Fruit fly (Drosophila melanogaster) Kc167 (cell line): ENCODE measurements around the gene CG18749.

Experiments used
- Myc ChIP-seq: fragments of >200 bp; optimal IDR thresholded peaks from 2 replicates; lab custom pipeline; 2017; ENCODE audit warnings: missing external identifiers
- h ChIP-seq: fragments of >200 bp; optimal IDR thresholded peaks from 3 replicates; lab custom pipeline; 2018; ENCODE audit warnings: missing external identifiers
- insv ChIP-seq: fragments of >200 bp; optimal IDR thresholded peaks from 3 replicates; lab custom pipeline; 2018; ENCODE audit warnings: missing external identifiers

DNA sequence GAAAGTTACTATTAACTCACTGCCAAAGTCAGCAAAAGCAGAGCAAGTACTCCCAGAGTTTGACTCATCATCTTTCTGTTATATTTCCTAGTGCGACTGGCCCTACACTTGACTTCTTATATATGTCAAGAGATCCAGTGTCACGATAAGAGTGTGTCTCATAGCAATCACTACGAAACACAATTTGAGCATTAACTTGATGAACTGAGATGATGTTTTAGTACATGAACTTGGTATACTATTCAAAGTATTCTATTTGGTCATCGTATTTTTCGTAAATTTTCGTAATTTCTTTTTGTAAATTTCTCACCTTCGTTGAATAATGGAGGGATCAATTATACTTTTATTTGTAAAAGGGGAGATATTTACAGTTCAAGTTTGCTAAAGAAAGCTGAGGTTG, 46.6 kb downstream of the CG18749 start, which contains the start of gene CG11672:
- no peak for TF ChIP-seq h (lab: Kevin White, UChicago)
- TF ChIP-seq Myc, result no peak
- TF ChIP-seq insv (lab: Kevin White, UChicago), result no peak
